Worm (Caenorhabditis elegans) whole organism, L4 larva: ENCODE data around the gene F32H5.4.
A peak's percentile ranks its signal among the peaks of the same experiment; 100 is the strongest.

Experiments used
- F49E8.2 ChIP-seq: sonication (generic microtip); optimal IDR thresholded peaks from 2 replicates; lab custom pipeline; 2016; ENCODE audit warnings: missing compliant biosample characterization, mild to moderate bottlenecking, missing genetic modification characterization, borderline replicate concordance
- Y105C5A.15 ChIP-seq: fragments of 200-800 bp; sonication (Bioruptor generic); IDR thresholded peaks from 2 replicates; pipeline ENCODE4 v1.3.6; 2022; ENCODE audit warnings: missing genetic modification characterization, missing compliant biosample characterization
- aha-1 ChIP-seq: fragments of 150-350 bp; peaks from one replicate; lab custom pipeline; 2014; ENCODE audit warnings: missing biosample characterization, missing genetic modification characterization
- arid-1 ChIP-seq: fragments of 200-800 bp; sonication (Bioruptor generic); conservative IDR thresholded peaks from 2 replicates; pipeline ENCODE4 v1.3.6; 2022; ENCODE audit warnings: missing genetic modification reagents, missing genetic modification characterization, missing compliant biosample characterization
- attf-4 ChIP-seq: sonication (generic microtip); optimal IDR thresholded peaks from 3 replicates; lab custom pipeline; 2017; ENCODE audit warnings: missing biosample characterization, missing genetic modification characterization
- ceh-28 ChIP-seq: fragments of 150-350 bp; optimal IDR thresholded peaks from 2 replicates; lab custom pipeline; 2014; ENCODE audit warnings: missing biosample characterization, missing genetic modification reagents, missing genetic modification characterization
- ceh-44 ChIP-seq: fragments of 200-800 bp; sonication (Bioruptor generic); IDR thresholded peaks from 2 replicates; pipeline ENCODE4 v1.3.6; 2022; ENCODE audit warnings: missing genetic modification reagents, missing genetic modification characterization, missing compliant biosample characterization
- ces-1 ChIP-seq: fragments of 150-350 bp; sonication (generic microtip); optimal IDR thresholded peaks from 4 replicates; lab custom pipeline; 2014; ENCODE audit warnings: missing biosample characterization, missing genetic modification reagents, missing genetic modification characterization
- cey-2 ChIP-seq: sonication (generic microtip); optimal IDR thresholded peaks from 3 replicates; lab custom pipeline; 2017; ENCODE audit warnings: missing genetic modification characterization, mild to moderate bottlenecking, missing compliant biosample characterization, antibody characterized with exemption, borderline replicate concordance; ENCODE audit not compliant: insufficient read depth
- ctbp-1 ChIP-seq: fragments of 200-800 bp; sonication (Bioruptor generic); IDR thresholded peaks from 2 replicates; pipeline ENCODE4 v1.3.6; 2022; ENCODE audit warnings: missing genetic modification reagents, missing genetic modification characterization, missing compliant biosample characterization
- daf-12 ChIP-seq: fragments of 150-350 bp; optimal IDR thresholded peaks from 2 replicates; lab custom pipeline; 2014; ENCODE audit warnings: missing biosample characterization, missing genetic modification reagents, missing genetic modification characterization
- daf-16 ChIP-seq, 3 experiments: sonication (generic microtip); optimal IDR thresholded peaks; 2 replicates each; lab custom pipeline; 2016 to 2017; ENCODE audit warnings: missing genetic modification characterization in 3 of 3, missing genetic modification reagents in 3 of 3, mild to moderate bottlenecking in 2 of 3, missing compliant biosample characterization in 2 of 3, missing biosample characterization in 1 of 3, moderate library complexity in 1 of 3
- daf-8 ChIP-seq: fragments of 200-800 bp; sonication (Bioruptor generic); IDR thresholded peaks from 2 replicates; pipeline ENCODE4 v1.3.6; 2022; ENCODE audit warnings: missing genetic modification characterization, missing compliant biosample characterization
- dmd-6 ChIP-seq: fragments of 200-800 bp; sonication (Bioruptor generic); IDR thresholded peaks from 2 replicates; pipeline ENCODE4 v1.3.6; 2022; ENCODE audit warnings: missing genetic modification reagents, missing genetic modification characterization, missing compliant biosample characterization
- egl-43 ChIP-seq: fragments of 200-800 bp; sonication (Bioruptor generic); IDR thresholded peaks from 2 replicates; pipeline ENCODE4 v1.3.6; 2022; ENCODE audit warnings: missing genetic modification reagents, missing genetic modification characterization, missing compliant biosample characterization
- jun-1 ChIP-seq: fragments of 150-350 bp; optimal IDR thresholded peaks from 2 replicates; lab custom pipeline; 2014; ENCODE audit warnings: missing biosample characterization, missing genetic modification reagents, missing genetic modification characterization
- lim-7 ChIP-seq: fragments of 200-800 bp; sonication (Bioruptor generic); IDR thresholded peaks from 2 replicates; pipeline ENCODE4 v1.3.6; 2022; ENCODE audit warnings: missing genetic modification characterization, missing compliant biosample characterization
- lsy-2 ChIP-seq, 2 experiments: fragments of 150-350 bp in 1 of 2; sonication (generic microtip) in 1 of 2; optimal IDR thresholded peaks; 2 replicates each; lab custom pipeline; 2014 to 2017; ENCODE audit warnings: missing biosample characterization in 2 of 2, missing genetic modification characterization in 2 of 2
- madf-5 ChIP-seq, 2 experiments: fragments of 200-800 bp; sonication (Bioruptor generic); IDR thresholded peaks; 2 replicates each; pipeline ENCODE4 v1.3.6; 2022; ENCODE audit warnings: missing compliant biosample characterization in 2 of 2, missing genetic modification characterization in 2 of 2
- mdl-1 ChIP-seq, 2 experiments: fragments of 150-350 bp in 1 of 2; sonication (generic microtip) in 1 of 2; optimal IDR thresholded peaks; 2 replicates each; lab custom pipeline; 2014 to 2017; ENCODE audit warnings: missing biosample characterization in 2 of 2, missing genetic modification characterization in 2 of 2
- mes-2 ChIP-seq: sonication (generic microtip); optimal IDR thresholded peaks from 2 replicates; lab custom pipeline; 2016; ENCODE audit warnings: missing genotype, mild to moderate bottlenecking, missing genetic modification characterization, missing compliant biosample characterization; ENCODE audit not compliant: poor library complexity, severe bottlenecking
- mxl-2 ChIP-seq: fragments of 200-800 bp; sonication (Bioruptor generic); conservative IDR thresholded peaks from 2 replicates; pipeline ENCODE4 v1.3.6; 2022; ENCODE audit warnings: missing genetic modification reagents, missing genetic modification characterization, missing compliant biosample characterization
- mxl-3 ChIP-seq: fragments of 200-800 bp; sonication (Bioruptor generic); optimal IDR thresholded peaks from 2 replicates; lab custom pipeline; 2018; ENCODE audit warnings: mild to moderate bottlenecking, missing genetic modification characterization, missing compliant biosample characterization
- nhr-237 ChIP-seq: sonication (generic microtip); optimal IDR thresholded peaks from 2 replicates; lab custom pipeline; 2017; ENCODE audit warnings: missing biosample characterization, missing genetic modification characterization
- nhr-25 ChIP-seq: sonication (generic microtip); optimal IDR thresholded peaks from 2 replicates; lab custom pipeline; 2017; ENCODE audit warnings: missing genetic modification characterization, mild to moderate bottlenecking, missing compliant biosample characterization, antibody characterized with exemption, moderate library complexity, borderline replicate concordance; ENCODE audit not compliant: insufficient read depth
- nhr-28 ChIP-seq: fragments of 150-350 bp; optimal IDR thresholded peaks from 2 replicates; lab custom pipeline; 2014; ENCODE audit warnings: missing biosample characterization, missing genetic modification characterization
- pqm-1 ChIP-seq: sonication (generic microtip); optimal IDR thresholded peaks from 2 replicates; lab custom pipeline; 2017; ENCODE audit warnings: missing biosample characterization, missing genetic modification characterization
- tag-97 ChIP-seq: fragments of 200-800 bp; sonication (Bioruptor generic); IDR thresholded peaks from 2 replicates; pipeline ENCODE4 v1.3.6; 2022; ENCODE audit warnings: missing genetic modification characterization, missing compliant biosample characterization
- unc-62 ChIP-seq, 3 experiments: fragments of 150-350 bp in 1 of 3; sonication (generic microtip); optimal IDR thresholded peaks in 2 of 3; peaks in 1 of 3; 1 replicate in 1 of 3; 2 replicates in 2 of 3; lab custom pipeline; 2014 to 2017; ENCODE audit warnings: missing biosample characterization in 3 of 3, missing genetic modification characterization in 3 of 3, missing genetic modification reagents in 3 of 3, missing genotype in 1 of 3
- vab-7 ChIP-seq: fragments of 200-800 bp; sonication (Bioruptor generic); IDR thresholded peaks from 2 replicates; pipeline ENCODE4 v1.3.6; 2022; ENCODE audit warnings: missing genetic modification reagents, missing genetic modification characterization, missing compliant biosample characterization
- zfp-3 ChIP-seq: fragments of 200-800 bp; sonication (Bioruptor generic); conservative IDR thresholded peaks from 2 replicates; pipeline ENCODE4 v1.3.6; 2022; ENCODE audit warnings: missing genetic modification reagents, missing genetic modification characterization, missing compliant biosample characterization
- ztf-11 ChIP-seq: fragments of 150-350 bp; optimal IDR thresholded peaks from 2 replicates; lab custom pipeline; 2014; ENCODE audit warnings: missing biosample characterization, missing genetic modification characterization
- ztf-7 ChIP-seq: fragments of 150-350 bp; optimal IDR thresholded peaks from 2 replicates; lab custom pipeline; 2014; ENCODE audit warnings: missing biosample characterization, missing genetic modification characterization

F32H5.4 gene

DNA sequence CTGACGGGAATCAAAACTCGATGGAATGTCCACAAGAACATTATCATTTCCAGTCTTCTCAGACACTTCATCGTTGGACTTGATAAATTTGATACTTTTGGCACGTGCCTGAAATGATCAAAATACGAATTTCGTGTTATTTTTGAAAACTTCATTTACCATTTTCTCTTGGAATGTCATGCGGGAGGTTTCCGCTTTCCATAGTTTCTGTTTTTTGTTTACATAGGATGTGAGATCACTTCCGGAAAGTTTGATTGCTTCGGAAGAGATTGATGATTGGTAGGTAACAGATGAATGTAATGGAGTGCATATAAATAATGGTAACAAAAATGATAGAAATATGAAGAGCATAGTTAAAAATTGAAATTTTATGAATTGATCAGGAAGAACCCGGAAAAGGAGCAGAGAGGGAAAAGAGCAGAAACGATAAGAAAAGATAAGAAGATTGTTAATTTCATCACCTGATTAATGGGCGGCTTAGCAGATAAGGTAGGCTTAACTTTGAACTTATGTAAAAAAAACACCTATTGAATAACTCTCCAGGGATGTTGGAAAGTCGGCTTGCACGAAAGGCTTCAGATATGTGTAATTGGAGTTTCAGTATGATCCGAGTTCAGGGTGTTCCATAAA lies 2.6 kb upstream of the F32H5.4 start, which contains the start of gene F32H5.1 (continued):
- TF ChIP-seq mxl-3 (GFP tag; lab: Kevin White, UChicago) (no peak), daf-12 (tag; lab: Kevin White, UChicago) (no peak), lim-7 (GFP tag; lab: Robert Waterston, UW) (no peak), dmd-6 (GFP tag; lab: Robert Waterston, UW) (peak; percentile 67), ztf-11 (tag; lab: Kevin White, UChicago) (no peak), Y105C5A.15 (GFP tag; lab: Robert Waterston, UW) (no peak), madf-5 (GFP tag; IDR thresholded peaks at IDR 0.05; lab: Robert Waterston, UW) (no peak), pqm-1 (tag; lab: Kevin White, UChicago) (peak; percentile 88), zfp-3 (GFP tag; lab: Robert Waterston, UW) (no peak), vab-7 (GFP tag; lab: Robert Waterston, UW) (no peak), attf-4 (tag; lab: Kevin White, UChicago) (no peak), egl-43 (GFP tag; lab: Robert Waterston, UW) (no peak), ztf-7 (peak; percentile 81), arid-1 (GFP tag; lab: Robert Waterston, UW) (no peak), mxl-2 (no peak), daf-8 (GFP tag; lab: Robert Waterston, UW) (no peak), ctbp-1 (GFP tag; lab: Robert Waterston, UW) (no peak), ceh-28 (tag; lab: Kevin White, UChicago) (no peak), mes-2 (tag; lab: Kevin White, UChicago) (no peak), nhr-237 (tag; lab: Kevin White, UChicago) (no peak), cey-2 (tag; lab: Kevin White, UChicago) (no peak)

DNA sequence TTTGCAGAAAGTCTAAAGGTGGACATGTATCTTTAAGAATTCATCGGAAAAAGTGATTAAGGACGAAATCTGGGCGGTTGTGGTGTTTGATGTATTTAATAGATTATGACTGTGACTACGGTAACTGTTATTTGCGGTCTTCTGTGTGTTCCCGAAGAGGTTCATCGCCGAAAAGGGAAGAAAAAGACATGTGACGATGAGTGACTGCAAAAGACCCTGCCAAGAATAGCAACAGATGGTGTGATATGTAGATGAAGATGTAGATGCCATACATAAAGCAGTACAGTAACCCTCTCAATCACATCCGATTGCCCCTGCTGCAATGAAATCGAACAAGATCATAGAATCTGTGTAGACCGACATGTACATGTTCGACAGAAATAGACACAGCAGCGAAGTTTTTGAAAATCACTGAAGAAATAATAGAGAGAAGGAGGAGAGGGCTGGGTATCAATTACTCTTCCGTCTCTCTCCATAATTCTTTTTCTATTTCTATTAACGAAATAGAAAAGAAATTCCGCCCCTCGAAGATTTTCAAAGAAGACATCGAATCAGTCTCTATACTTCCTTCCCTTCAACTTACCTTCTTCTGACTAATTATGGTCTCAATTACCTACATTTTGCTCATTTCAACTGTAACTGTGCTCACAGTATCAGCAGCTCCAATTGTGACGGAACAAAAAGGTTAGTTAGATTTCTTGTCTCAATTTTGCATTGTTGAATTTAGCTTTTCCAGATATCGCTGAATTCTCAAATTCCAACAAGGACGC lies 1.3 kb upstream of the F32H5.4 start, which contains the start of gene F32H5.3:
F32H5.3 (plus strand) TSS at position 513 of the 770 bp plus-strand sequence.
- TF ChIP-seq lsy-2 (tag; optimal IDR thresholded peaks at IDR 0.05; lab: Kevin White, UChicago) (peak in 1 of 2 experiments; percentile 37), F49E8.2 (tag; lab: Kevin White, UChicago) (no peak), mxl-3 (GFP tag; lab: Kevin White, UChicago) (peak; percentile 35), daf-16 (GFP tag; optimal IDR thresholded peaks at IDR 0.05; lab: Kevin White, UChicago) (no peak), daf-16 (tag; optimal IDR thresholded peaks at IDR 0.05; lab: Kevin White, UChicago) (no peak), tag-97 (GFP tag; lab: Robert Waterston, UW) (no peak), ces-1 (GFP tag; lab: Kevin White, UChicago) (no peak), unc-62 (GFP tag; optimal IDR thresholded peaks at IDR 0.05 in 1 of 2; lab: Kevin White, UChicago) (peak in 1 of 2 experiments; percentile 97), unc-62 (tag; optimal IDR thresholded peaks at IDR 0.05; lab: Kevin White, UChicago) (no peak), mdl-1 (tag; optimal IDR thresholded peaks at IDR 0.05; lab: Kevin White, UChicago) (peak in 1 of 2 experiments; percentile 44), ceh-44 (GFP tag; lab: Robert Waterston, UW) (no peak), nhr-25 (tag; lab: Kevin White, UChicago) (peak; percentile 0), jun-1 (tag; lab: Kevin White, UChicago) (no peak), nhr-28 (tag; lab: Kevin White, UChicago) (peak; percentile 63)

DNA sequence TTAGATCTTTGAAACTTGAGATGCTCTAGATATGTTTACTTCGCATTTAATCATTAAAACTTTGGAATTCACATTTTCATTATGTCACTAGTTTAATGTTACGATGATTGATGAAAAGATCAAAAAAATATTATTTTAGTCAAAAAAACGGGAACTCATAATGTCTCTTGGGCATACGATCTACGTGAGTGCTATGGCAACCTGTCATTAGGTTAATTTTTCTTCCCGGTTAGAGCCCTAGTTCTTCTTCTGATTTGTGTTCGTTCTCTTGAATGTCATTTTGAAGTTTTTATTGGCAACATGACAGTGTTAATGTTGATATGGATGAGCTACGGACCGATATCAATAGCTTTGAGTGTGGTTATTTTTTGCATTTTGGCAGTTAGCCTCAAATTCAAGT lies 3.1 kb downstream of the F32H5.4 start, which contains the start of gene srg-46:
srg-46 (plus strand) TSS at position 301 of the 400 bp plus-strand sequence.
- TF ChIP-seq tag-97 (GFP tag; lab: Robert Waterston, UW), result no peak
- peak; percentile 31 for TF ChIP-seq aha-1 (tag; lab: Kevin White, UChicago)
